Fruit fly (Drosophila melanogaster) whole organism, embryonic: ENCODE results near the gene CG5157.

Experiments used
- Abd-B ChIP-seq: fragments of 200-800 bp; sonication (Bioruptor generic); optimal IDR thresholded peaks from 2 replicates; lab custom pipeline; 2018; ENCODE audit warnings: missing biosample characterization, mild to moderate bottlenecking, missing genetic modification characterization, moderate library complexity
- Ada2b ChIP-seq: fragments of 200-800 bp; sonication (Bioruptor generic); IDR thresholded peaks from 2 replicates; pipeline ENCODE4 v1.3.6; 2022; ENCODE audit warnings: missing biosample characterization, missing genetic modification characterization
- CG10959 ChIP-seq: fragments of 200-800 bp; sonication (Bioruptor generic); IDR thresholded peaks from 2 replicates; pipeline ENCODE4 v1.3.6; 2022; ENCODE audit warnings: missing biosample characterization, missing genetic modification characterization
- CG11093 ChIP-seq: fragments of 200-800 bp; sonication (Bioruptor generic); IDR thresholded peaks from 3 replicates; pipeline ENCODE4 v1.3.6; 2022; ENCODE audit warnings: missing biosample characterization, missing genetic modification characterization
- CG11560 ChIP-seq: fragments of 200-800 bp; sonication (Bioruptor generic); IDR thresholded peaks from 3 replicates; pipeline ENCODE4 v1.3.6; 2022; ENCODE audit warnings: missing biosample characterization, missing genetic modification characterization
- CG12659 ChIP-seq: fragments of 200-800 bp; sonication (Bioruptor generic); optimal IDR thresholded peaks from 3 replicates; lab custom pipeline; 2017; ENCODE audit warnings: mild to moderate bottlenecking, missing biosample characterization, missing genetic modification reagents, missing genetic modification characterization
- CG12942 ChIP-seq: fragments of 200-800 bp; sonication (Bioruptor generic); optimal IDR thresholded peaks from 3 replicates; lab custom pipeline; 2016; ENCODE audit warnings: missing biosample characterization, missing genetic modification characterization
- CG13894 ChIP-seq: fragments of 200-800 bp; sonication (Bioruptor generic); optimal IDR thresholded peaks from 3 replicates; lab custom pipeline; 2018; ENCODE audit warnings: missing biosample characterization, mild to moderate bottlenecking, missing genetic modification characterization, moderate library complexity
- CG14441 ChIP-seq: fragments of 200-800 bp; sonication (Bioruptor generic); IDR thresholded peaks from 2 replicates; pipeline ENCODE4 v1.3.6; 2022; ENCODE audit warnings: missing biosample characterization, missing genetic modification characterization
- CG1529 ChIP-seq: fragments of 200-800 bp; sonication (Bioruptor generic); optimal IDR thresholded peaks from 3 replicates; lab custom pipeline; 2018; ENCODE audit warnings: missing biosample characterization, missing genetic modification characterization
- CG2199 ChIP-seq: fragments of 200-800 bp; sonication (Bioruptor generic); IDR thresholded peaks from 3 replicates; pipeline ENCODE4 v1.3.6; 2022; ENCODE audit warnings: missing biosample characterization, missing genetic modification characterization
- CG2678 ChIP-seq: fragments of 200-800 bp; sonication (Bioruptor generic); optimal IDR thresholded peaks from 3 replicates; lab custom pipeline; 2019; ENCODE audit warnings: missing biosample characterization, mild to moderate bottlenecking, missing genetic modification characterization, moderate library complexity
- CG2712 ChIP-seq: fragments of 200-800 bp; optimal IDR thresholded peaks from 3 replicates; lab custom pipeline; 2019; ENCODE audit warnings: missing biosample characterization, mild to moderate bottlenecking, missing genetic modification characterization, moderate library complexity
- CG3163 ChIP-seq: fragments of 200-800 bp; sonication (Bioruptor generic); optimal IDR thresholded peaks from 3 replicates; lab custom pipeline; 2016; ENCODE audit warnings: missing biosample characterization, missing genetic modification characterization
- CG33557 ChIP-seq: fragments of 200-800 bp; sonication (Bioruptor generic); optimal IDR thresholded peaks from 2 replicates; lab custom pipeline; 2019; ENCODE audit warnings: missing biosample characterization, mild to moderate bottlenecking, missing genetic modification characterization, moderate library complexity
- CG34224 ChIP-seq: fragments of 200-800 bp; sonication (Bioruptor generic); IDR thresholded peaks from 3 replicates; pipeline ENCODE4 v1.3.6; 2022; ENCODE audit warnings: missing biosample characterization, missing genetic modification characterization; ENCODE audit not compliant: partially characterized antibody
- CG34422 ChIP-seq: fragments of 200-800 bp; sonication (Bioruptor generic); IDR thresholded peaks from 3 replicates; pipeline ENCODE4 v1.3.6; 2022; ENCODE audit warnings: missing biosample characterization, missing genetic modification characterization
- CG4282 ChIP-seq: fragments of 200-800 bp; sonication (Bioruptor generic); optimal IDR thresholded peaks from 2 replicates; lab custom pipeline; 2016; ENCODE audit warnings: missing biosample characterization, missing genetic modification characterization
- CG43689 ChIP-seq: fragments of 200-800 bp; sonication (Bioruptor generic); IDR thresholded peaks from 2 replicates; pipeline ENCODE4 v1.3.6; 2022; ENCODE audit warnings: missing biosample characterization, missing genetic modification characterization
- CG4404 ChIP-seq: fragments of 200-800 bp; sonication (Bioruptor generic); IDR thresholded peaks from 2 replicates; pipeline ENCODE4 v1.3.6; 2022; ENCODE audit warnings: missing biosample characterization, missing genetic modification characterization
- CG5180 ChIP-seq: fragments of 200-800 bp; sonication (Bioruptor generic); optimal IDR thresholded peaks from 3 replicates; lab custom pipeline; 2017; ENCODE audit warnings: missing biosample characterization, missing genetic modification characterization, mild to moderate bottlenecking, moderate library complexity, missing genetic modification reagents
- CG6791 ChIP-seq: fragments of 200-800 bp; sonication (Bioruptor generic); IDR thresholded peaks from 3 replicates; pipeline ENCODE4 v1.3.6; 2022; ENCODE audit warnings: missing biosample characterization, missing genetic modification characterization; ENCODE audit not compliant: partially characterized antibody
- CG7556 ChIP-seq: fragments of 200-800 bp; sonication (Bioruptor generic); optimal IDR thresholded peaks from 2 replicates; lab custom pipeline; 2017; ENCODE audit warnings: missing biosample characterization, mild to moderate bottlenecking, missing genetic modification characterization
- CG7963 ChIP-seq: fragments of 200-800 bp; sonication (Bioruptor generic); IDR thresholded peaks from 3 replicates; pipeline ENCODE4 v1.3.6; 2022; ENCODE audit warnings: missing biosample characterization, missing genetic modification characterization; ENCODE audit not compliant: partially characterized antibody
- CG7987 ChIP-seq: fragments of 200-800 bp; sonication (Bioruptor generic); optimal IDR thresholded peaks from 2 replicates; lab custom pipeline; 2018; ENCODE audit warnings: missing biosample characterization, mild to moderate bottlenecking, missing genetic modification characterization, moderate library complexity
- CHES-1-like ChIP-seq: fragments of 200-800 bp; sonication (Bioruptor generic); optimal IDR thresholded peaks from 2 replicates; lab custom pipeline; 2016; ENCODE audit warnings: missing biosample characterization, missing genetic modification characterization
- Chrac-16 ChIP-seq: fragments of 200-800 bp; sonication (Bioruptor generic); optimal IDR thresholded peaks from 3 replicates; lab custom pipeline; 2016; ENCODE audit warnings: missing biosample characterization, missing genetic modification characterization
- Drgx ChIP-seq: fragments of 200-800 bp; sonication (Bioruptor generic); IDR thresholded peaks from 2 replicates; pipeline ENCODE4 v1.3.6; 2022; ENCODE audit warnings: missing biosample characterization, missing genetic modification characterization
- Ets65A ChIP-seq: fragments of 200-800 bp; sonication (Bioruptor generic); peaks from one replicate; lab custom pipeline; 2016; ENCODE audit warnings: missing biosample characterization, missing genetic modification characterization
- Fer1 ChIP-seq: fragments of 200-800 bp; sonication (Bioruptor generic); optimal IDR thresholded peaks from 2 replicates; lab custom pipeline; 2017; ENCODE audit warnings: missing biosample characterization, mild to moderate bottlenecking, missing genetic modification characterization
- GATAe ChIP-seq: fragments of 200-800 bp; sonication (Bioruptor generic); conservative IDR thresholded peaks from 2 replicates; pipeline ENCODE4 v1.3.6; 2022; ENCODE audit warnings: missing biosample characterization, missing genetic modification characterization
- Hsf ChIP-seq: fragments of 200-800 bp; sonication (Bioruptor generic); optimal IDR thresholded peaks from 3 replicates; lab custom pipeline; 2016; ENCODE audit warnings: missing biosample characterization, missing genetic modification characterization
- Nf-YB ChIP-seq: fragments of 200-800 bp; sonication (Bioruptor generic); optimal IDR thresholded peaks from 3 replicates; lab custom pipeline; 2019; ENCODE audit warnings: missing biosample characterization, mild to moderate bottlenecking, missing genetic modification characterization, moderate library complexity
- Rx ChIP-seq: fragments of 200-800 bp; sonication (Bioruptor generic); IDR thresholded peaks from 2 replicates; pipeline ENCODE4 v1.3.6; 2022; ENCODE audit warnings: missing biosample characterization, missing genetic modification characterization
- Side ChIP-seq: fragments of 200-800 bp; sonication (Bioruptor generic); optimal IDR thresholded peaks from 2 replicates; lab custom pipeline; 2016; ENCODE audit warnings: missing biosample characterization, missing genetic modification characterization
- Ssrp ChIP-seq: fragments of 200-800 bp; sonication (Bioruptor generic); optimal IDR thresholded peaks from 2 replicates; lab custom pipeline; 2018; ENCODE audit warnings: missing biosample characterization, mild to moderate bottlenecking, missing genetic modification characterization, moderate library complexity
- TFAM ChIP-seq: fragments of 200-800 bp; sonication (Bioruptor generic); optimal IDR thresholded peaks from 2 replicates; lab custom pipeline; 2017; ENCODE audit warnings: missing biosample characterization, missing genetic modification characterization, inconsistent platforms
- ab ChIP-seq: fragments of 200-800 bp; sonication (Bioruptor generic); optimal IDR thresholded peaks from 2 replicates; lab custom pipeline; 2016; ENCODE audit warnings: missing biosample characterization, missing genetic modification characterization
- br ChIP-seq: fragments of >200 bp; optimal IDR thresholded peaks from 2 replicates; lab custom pipeline; 2017
- cato ChIP-seq: fragments of 200-800 bp; sonication (Bioruptor generic); optimal IDR thresholded peaks from 2 replicates; lab custom pipeline; 2016; ENCODE audit warnings: missing biosample characterization, missing genetic modification characterization, borderline replicate concordance
- cg ChIP-seq: fragments of 200-800 bp; sonication (Bioruptor generic); optimal IDR thresholded peaks from 3 replicates; lab custom pipeline; 2019; ENCODE audit warnings: missing biosample characterization, mild to moderate bottlenecking, missing genetic modification characterization, moderate library complexity
- disco-r ChIP-seq: fragments of 200-800 bp; sonication (Bioruptor generic); optimal IDR thresholded peaks from 2 replicates; lab custom pipeline; 2016; ENCODE audit warnings: missing biosample characterization, missing genetic modification characterization
- hkb ChIP-seq, 2 experiments: fragments of 200-800 bp in 1 of 2; fragments of >200 bp in 1 of 2; sonication (Bioruptor generic) in 1 of 2; IDR thresholded peaks in 1 of 2; optimal IDR thresholded peaks in 1 of 2; 2 replicates each; pipeline versions ENCODE4 v1.3.6 to Lab custom; 2017 to 2022; ENCODE audit warnings: missing biosample characterization in 1 of 2, missing genetic modification characterization in 1 of 2
- lola ChIP-seq, 3 experiments: fragments of >200 bp in 2 of 3; fragments of 200-800 bp in 1 of 3; sonication (Bioruptor generic) in 1 of 3; optimal IDR thresholded peaks; 2 replicates each; lab custom pipeline; 2017 to 2019; ENCODE audit warnings: missing biosample characterization in 3 of 3, missing genetic modification characterization in 3 of 3, mild to moderate bottlenecking in 1 of 3, moderate library complexity in 1 of 3
- luna ChIP-seq: fragments of 200-800 bp; sonication (Bioruptor generic); optimal IDR thresholded peaks from 2 replicates; lab custom pipeline; 2016; ENCODE audit warnings: missing biosample characterization, missing genetic modification characterization
- mam ChIP-seq: fragments of 200-800 bp; sonication (Bioruptor generic); optimal IDR thresholded peaks from 3 replicates; lab custom pipeline; 2016; ENCODE audit warnings: missing biosample characterization, missing genetic modification characterization
- nerfin-2 ChIP-seq: fragments of 200-800 bp; sonication (Bioruptor generic); IDR thresholded peaks from 2 replicates; pipeline ENCODE4 v1.3.6; 2022; ENCODE audit warnings: missing biosample characterization, missing genetic modification characterization; ENCODE audit not compliant: partially characterized antibody
- pum ChIP-seq: fragments of 200-800 bp; sonication (Bioruptor generic); optimal IDR thresholded peaks from 2 replicates; lab custom pipeline; 2016; ENCODE audit warnings: missing biosample characterization, missing genetic modification characterization
- tup ChIP-seq: fragments of 200-800 bp; sonication (Bioruptor generic); optimal IDR thresholded peaks from 2 replicates; lab custom pipeline; 2016; ENCODE audit warnings: missing biosample characterization, mild to moderate bottlenecking, missing genetic modification characterization, moderate library complexity
- unpg ChIP-seq: fragments of 200-800 bp; sonication (Bioruptor generic); optimal IDR thresholded peaks from 3 replicates; lab custom pipeline; 2018; ENCODE audit warnings: missing biosample characterization, mild to moderate bottlenecking, missing genetic modification characterization, moderate library complexity
- usp ChIP-seq: fragments of >200 bp; optimal IDR thresholded peaks from 2 replicates; lab custom pipeline; 2017; ENCODE audit warnings: missing biosample characterization, missing genetic modification characterization
- vfl ChIP-seq: fragments of 200-800 bp; sonication (Bioruptor generic); optimal IDR thresholded peaks from 2 replicates; lab custom pipeline; 2016; ENCODE audit warnings: missing biosample characterization, missing genetic modification characterization

The CG5157 gene

dm6 chr3L:16147819-16148236 lies 10.1 kb upstream of the CG5157 start (continued):
- TF ChIP-seq Drgx (GFP tag; lab: Robert Waterston, UW) = no peak
- TF ChIP-seq disco-r (GFP tag; lab: Kevin White, UChicago) = no peak
- no peak for TF ChIP-seq CG34224 (GFP tag; lab: Robert Waterston, UW)
- TF ChIP-seq Side (GFP tag; lab: Kevin White, UChicago) = no peak
- TF ChIP-seq CG11560 (tag; lab: Robert Waterston, UW) = no peak
- TF ChIP-seq Ssrp (tag; lab: Kevin White, UChicago) = no peak
- TF ChIP-seq Nf-YB (GFP tag; lab: Kevin White, UChicago) = no peak
- no peak for TF ChIP-seq usp
- no peak for TF ChIP-seq luna
- peak; percentile 15 for TF ChIP-seq Abd-B (GFP tag; lab: Kevin White, UChicago)
- no peak for TF ChIP-seq CG4404 (GFP tag; lab: Robert Waterston, UW)
- peak; percentile 68 for TF ChIP-seq CG2678 (tag; lab: Kevin White, UChicago)
- no peak for TF ChIP-seq CG1529 (GFP tag; lab: Kevin White, UChicago)
- no peak for TF ChIP-seq Rx (GFP tag; lab: Robert Waterston, UW)
- no peak for TF ChIP-seq lola (GFP tag; optimal IDR thresholded peaks at IDR 0.05; lab: Kevin White, UChicago)
- no peak for TF ChIP-seq br (lab: Kevin White, UChicago)
- no peak for TF ChIP-seq nerfin-2
- TF ChIP-seq mam (GFP tag; lab: Kevin White, UChicago) = peak; percentile 16
- no peak for TF ChIP-seq TFAM (GFP tag; lab: Kevin White, UChicago)
- TF ChIP-seq CG5180 = peak; percentile 17
- no peak for TF ChIP-seq CG11093 (GFP tag; lab: Robert Waterston, UW)
- TF ChIP-seq CHES-1-like (GFP tag; lab: Kevin White, UChicago) = no peak
- peak; percentile 90 for TF ChIP-seq Ets65A (GFP tag; lab: Kevin White, UChicago)
- TF ChIP-seq vfl (GFP tag; lab: Kevin White, UChicago) = no peak
- TF ChIP-seq CG13894 (tag; lab: Kevin White, UChicago) = no peak
- TF ChIP-seq CG2199 = no peak
- no peak for TF ChIP-seq Chrac-16
- no peak for TF ChIP-seq CG14441 (GFP tag; lab: Robert Waterston, UW)
- TF ChIP-seq CG7963 (GFP tag; lab: Robert Waterston, UW) = no peak
- peak; percentile 45 for TF ChIP-seq Fer1
- no peak for TF ChIP-seq CG4282
- TF ChIP-seq unpg (GFP tag; lab: Kevin White, UChicago) = no peak
- TF ChIP-seq CG43689 (GFP tag; lab: Robert Waterston, UW) = no peak
- TF ChIP-seq cato = no peak
- peak; percentile 21 for TF ChIP-seq Hsf (GFP tag; lab: Kevin White, UChicago)
- TF ChIP-seq CG7556 (GFP tag; lab: Kevin White, UChicago) = peak; percentile 79
- TF ChIP-seq Ada2b = no peak
- no peak for TF ChIP-seq GATAe (GFP tag; lab: Robert Waterston, UW)
- TF ChIP-seq ab = no peak
- no peak for TF ChIP-seq CG10959 (GFP tag; lab: Robert Waterston, UW)
- peak; percentile 22 for TF ChIP-seq CG12659 (GFP tag; lab: Kevin White, UChicago)
- TF ChIP-seq CG6791 = no peak
- TF ChIP-seq CG34422 (GFP tag; lab: Robert Waterston, UW) = no peak
- TF ChIP-seq tup (GFP tag; lab: Kevin White, UChicago) = no peak
- no peak for TF ChIP-seq CG2712 (tag; lab: Kevin White, UChicago)
- TF ChIP-seq CG7987 (GFP tag; lab: Kevin White, UChicago) = no peak
- TF ChIP-seq CG3163 (GFP tag; lab: Kevin White, UChicago) = no peak
- TF ChIP-seq cg (GFP tag; lab: Kevin White, UChicago) = no peak
- no peak for TF ChIP-seq hkb (optimal IDR thresholded peaks at IDR 0.05; lab: Kevin White, UChicago)
- TF ChIP-seq hkb (GFP tag; IDR thresholded peaks at IDR 0.05; lab: Robert Waterston, UW) = no peak
- no peak for TF ChIP-seq pum
- no peak for TF ChIP-seq CG33557 (GFP tag; lab: Kevin White, UChicago)
- TF ChIP-seq CG12942 (GFP tag; lab: Kevin White, UChicago) = no peak
